Worm (Caenorhabditis elegans) whole organism, L2 larva: ENCODE measurements around the gene Y50D4A.5.

ENCODE experiments used
- C34F6.9 ChIP-seq: fragments of 150-350 bp; optimal IDR thresholded peaks from 2 replicates; lab custom pipeline; 2014; ENCODE audit warnings: missing biosample characterization, missing genetic modification characterization
- F13H6.1 ChIP-seq: sonication (generic microtip); optimal IDR thresholded peaks from 2 replicates; lab custom pipeline; 2016; ENCODE audit warnings: missing genetic modification characterization, missing compliant biosample characterization
- R02D3.7 ChIP-seq: fragments of 150-350 bp; optimal IDR thresholded peaks from 2 replicates; lab custom pipeline; 2014; ENCODE audit warnings: missing biosample characterization, missing genetic modification characterization
- Y55F3AM.14 ChIP-seq: fragments of 200-800 bp; sonication (Bioruptor generic); optimal IDR thresholded peaks from 2 replicates; lab custom pipeline; 2018; ENCODE audit warnings: mild to moderate bottlenecking, missing genetic modification characterization, missing compliant biosample characterization
- ZK546.5 ChIP-seq: sonication (generic microtip); optimal IDR thresholded peaks from 2 replicates; lab custom pipeline; 2017; ENCODE audit warnings: missing biosample characterization, missing genetic modification characterization
- ama-1 ChIP-seq: fragments of 150-350 bp; optimal IDR thresholded peaks from 2 replicates; lab custom pipeline; 2018; ENCODE audit warnings: inconsistent platforms
- blmp-1 ChIP-seq: sonication (generic microtip); optimal IDR thresholded peaks from 2 replicates; lab custom pipeline; 2017; ENCODE audit warnings: missing genetic modification characterization, mild to moderate bottlenecking, missing compliant biosample characterization, antibody characterized with exemption, moderate library complexity; ENCODE audit not compliant: insufficient read depth
- ceh-16 ChIP-seq: fragments of 150-350 bp; optimal IDR thresholded peaks from 2 replicates; lab custom pipeline; 2014; ENCODE audit warnings: missing biosample characterization, missing genetic modification characterization
- ceh-82 ChIP-seq: fragments of 150-350 bp; optimal IDR thresholded peaks from 2 replicates; lab custom pipeline; 2014; ENCODE audit warnings: missing biosample characterization, missing genetic modification characterization
- crh-2 ChIP-seq: sonication (generic microtip); optimal IDR thresholded peaks from 2 replicates; lab custom pipeline; 2017; ENCODE audit warnings: missing biosample characterization, missing genetic modification characterization
- dmd-4 ChIP-seq: sonication (generic microtip); optimal IDR thresholded peaks from 2 replicates; lab custom pipeline; 2017; ENCODE audit warnings: missing biosample characterization, missing genetic modification characterization
- egl-27 ChIP-seq: sonication (generic microtip); optimal IDR thresholded peaks from 3 replicates; lab custom pipeline; 2017; ENCODE audit warnings: missing biosample characterization, missing genetic modification reagents, missing genetic modification characterization
- elt-1 ChIP-seq: fragments of 150-350 bp; optimal IDR thresholded peaks from 2 replicates; lab custom pipeline; 2014; ENCODE audit warnings: missing biosample characterization, missing genetic modification characterization
- elt-3 ChIP-seq: sonication (generic microtip); optimal IDR thresholded peaks from 2 replicates; lab custom pipeline; 2017; ENCODE audit warnings: missing biosample characterization, missing genetic modification characterization
- gmeb-1 ChIP-seq: fragments of 150-350 bp; optimal IDR thresholded peaks from 2 replicates; lab custom pipeline; 2014; ENCODE audit warnings: missing biosample characterization, missing genetic modification characterization
- lin-11 ChIP-seq: fragments of 150-350 bp; sonication (generic microtip); optimal IDR thresholded peaks from 2 replicates; lab custom pipeline; 2014; ENCODE audit warnings: missing biosample characterization, missing genetic modification characterization, inconsistent platforms, mixed read lengths
- lin-13 ChIP-seq: fragments of 150-350 bp; optimal IDR thresholded peaks from 2 replicates; lab custom pipeline; 2014; ENCODE audit warnings: missing biosample characterization, missing genetic modification reagents, missing genetic modification characterization
- lsy-2 ChIP-seq, 2 experiments: fragments of 150-350 bp in 1 of 2; sonication (generic microtip) in 1 of 2; optimal IDR thresholded peaks; 2 replicates each; lab custom pipeline; 2014 to 2017; ENCODE audit warnings: missing biosample characterization in 2 of 2, missing genetic modification characterization in 2 of 2
- mbf-1 ChIP-seq: sonication (generic microtip); optimal IDR thresholded peaks from 2 replicates; lab custom pipeline; 2017; ENCODE audit warnings: missing biosample characterization, missing genetic modification characterization
- nhr-11 ChIP-seq: fragments of 150-350 bp; optimal IDR thresholded peaks from 2 replicates; lab custom pipeline; 2014; ENCODE audit warnings: missing biosample characterization, missing genetic modification characterization
- nhr-129 ChIP-seq: fragments of 150-350 bp; optimal IDR thresholded peaks from 2 replicates; lab custom pipeline; 2014; ENCODE audit warnings: missing biosample characterization, missing genetic modification characterization
- nhr-21 ChIP-seq: fragments of 150-350 bp; optimal IDR thresholded peaks from 2 replicates; lab custom pipeline; 2014; ENCODE audit warnings: missing biosample characterization, missing genetic modification characterization
- nhr-23 ChIP-seq: fragments of 150-350 bp; optimal IDR thresholded peaks from 2 replicates; lab custom pipeline; 2014; ENCODE audit warnings: missing biosample characterization, missing genetic modification reagents, missing genetic modification characterization
- nhr-77 ChIP-seq: fragments of 150-350 bp; optimal IDR thresholded peaks from 2 replicates; lab custom pipeline; 2014; ENCODE audit warnings: missing biosample characterization, missing genetic modification characterization
- peb-1 ChIP-seq: fragments of 150-350 bp; optimal IDR thresholded peaks from 2 replicates; lab custom pipeline; 2014; ENCODE audit warnings: missing biosample characterization, missing genetic modification characterization
- skn-1 ChIP-seq: sonication (generic microtip); optimal IDR thresholded peaks from 2 replicates; lab custom pipeline; 2017; ENCODE audit warnings: missing biosample characterization, missing genetic modification characterization
- sma-3 ChIP-seq: sonication (generic microtip); optimal IDR thresholded peaks from 2 replicates; lab custom pipeline; 2016; ENCODE audit warnings: missing genetic modification reagents, missing genetic modification characterization, missing compliant biosample characterization
- sma-9 ChIP-seq, 2 experiments: fragments of 150-350 bp in 1 of 2; sonication (generic microtip) in 1 of 2; optimal IDR thresholded peaks; 2 replicates each; lab custom pipeline; 2014 to 2016; ENCODE audit warnings: missing genetic modification characterization in 2 of 2, mild to moderate bottlenecking in 1 of 2, missing biosample characterization in 1 of 2, missing compliant biosample characterization in 1 of 2, missing genetic modification reagents in 1 of 2, moderate library complexity in 1 of 2
- unc-39 ChIP-seq: fragments of 150-350 bp; optimal IDR thresholded peaks from 2 replicates; lab custom pipeline; 2014; ENCODE audit warnings: missing biosample characterization, missing genetic modification characterization
- unc-55 ChIP-seq: fragments of 150-350 bp; sonication (generic microtip); optimal IDR thresholded peaks from 3 replicates; lab custom pipeline; 2014; ENCODE audit warnings: missing biosample characterization, missing genetic modification reagents, missing genetic modification characterization
- unc-62 ChIP-seq: fragments of 150-350 bp; optimal IDR thresholded peaks from 2 replicates; lab custom pipeline; 2014; ENCODE audit warnings: missing biosample characterization, missing genetic modification reagents, missing genetic modification characterization
- ztf-1 ChIP-seq: fragments of 200-800 bp; sonication (Bioruptor generic); conservative IDR thresholded peaks from 2 replicates; pipeline ENCODE4 v1.3.6; 2022; ENCODE audit warnings: missing genetic modification characterization, missing compliant biosample characterization
- ztf-11 ChIP-seq: sonication (generic microtip); optimal IDR thresholded peaks from 2 replicates; lab custom pipeline; 2017; ENCODE audit warnings: missing biosample characterization, missing genetic modification characterization
- ztf-4 ChIP-seq: fragments of 150-350 bp; optimal IDR thresholded peaks from 2 replicates; lab custom pipeline; 2014; ENCODE audit warnings: missing biosample characterization, missing genetic modification characterization

Gene Y50D4A.5

DNA sequence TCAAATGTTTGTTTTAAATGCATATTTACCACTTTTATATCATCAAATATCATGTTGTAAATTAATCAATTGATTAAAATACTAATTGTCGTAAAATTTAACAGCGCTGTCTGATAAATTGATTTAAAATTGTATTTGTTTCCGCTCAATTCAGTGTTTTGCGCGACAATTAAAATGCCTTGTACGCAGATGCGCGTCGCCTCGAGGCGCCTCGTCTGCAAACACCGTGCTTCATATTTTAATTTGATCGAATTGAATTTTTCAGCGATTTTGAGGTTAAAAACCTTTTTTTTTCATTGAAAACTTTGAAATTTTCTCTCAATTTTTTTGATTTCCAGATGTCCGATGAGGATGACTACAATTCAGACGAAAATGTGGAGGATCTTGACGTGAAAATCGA, at the start of gene Y50D4A.5:
TSS of gene Y50D4A.5 (plus strand) at position 337 of the 400 bp plus-strand sequence.
- TF ChIP-seq peb-1 (no peak), lin-13 (GFP tag; lab: Kevin White, UChicago) (no peak), blmp-1 (no peak), nhr-129 (tag; lab: Kevin White, UChicago) (no peak), C34F6.9 (tag; lab: Kevin White, UChicago) (peak; percentile 38), ztf-4 (tag; lab: Kevin White, UChicago) (no peak), elt-3 (tag; lab: Kevin White, UChicago) (no peak), gmeb-1 (tag; lab: Kevin White, UChicago) (peak; percentile 54), ceh-82 (tag; lab: Kevin White, UChicago) (no peak), nhr-11 (tag; lab: Kevin White, UChicago) (no peak), sma-3 (GFP tag; lab: Kevin White, UChicago) (peak; percentile 26), lsy-2 (tag; optimal IDR thresholded peaks at IDR 0.05; lab: Kevin White, UChicago) (peak in 1 of 2 experiments; percentile 26), unc-55 (peak; percentile 2), R02D3.7 (tag; lab: Kevin White, UChicago) (no peak), mbf-1 (tag; lab: Kevin White, UChicago) (no peak), ceh-16 (tag; lab: Kevin White, UChicago) (no peak), skn-1 (tag; lab: Kevin White, UChicago) (no peak)

DNA sequence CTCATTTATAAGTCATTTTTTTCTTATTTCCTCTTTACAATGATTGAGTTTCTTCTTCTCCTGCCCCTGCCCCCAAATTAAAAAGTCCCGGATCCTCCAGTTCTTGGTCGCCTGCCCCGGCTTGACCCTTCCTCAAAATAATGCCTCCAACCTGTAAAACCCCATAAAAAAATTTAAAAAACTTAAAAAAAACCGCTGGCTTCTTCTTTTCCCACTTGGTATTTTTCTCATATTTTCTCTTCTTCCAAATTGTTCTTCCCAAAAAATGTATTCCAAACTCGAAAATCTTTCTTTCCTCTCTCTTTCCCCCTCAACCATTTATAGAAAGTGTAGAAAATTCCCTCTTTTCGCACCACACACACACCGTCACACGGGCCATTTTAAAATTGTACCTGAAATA, 49.7 kb upstream of the Y50D4A.5 start:
- TF ChIP-seq Y55F3AM.14 (GFP tag; lab: Kevin White, UChicago) (peak; percentile 62), nhr-77 (tag; lab: Kevin White, UChicago) (peak; percentile 0), gmeb-1 (tag; lab: Kevin White, UChicago) (no peak)

DNA sequence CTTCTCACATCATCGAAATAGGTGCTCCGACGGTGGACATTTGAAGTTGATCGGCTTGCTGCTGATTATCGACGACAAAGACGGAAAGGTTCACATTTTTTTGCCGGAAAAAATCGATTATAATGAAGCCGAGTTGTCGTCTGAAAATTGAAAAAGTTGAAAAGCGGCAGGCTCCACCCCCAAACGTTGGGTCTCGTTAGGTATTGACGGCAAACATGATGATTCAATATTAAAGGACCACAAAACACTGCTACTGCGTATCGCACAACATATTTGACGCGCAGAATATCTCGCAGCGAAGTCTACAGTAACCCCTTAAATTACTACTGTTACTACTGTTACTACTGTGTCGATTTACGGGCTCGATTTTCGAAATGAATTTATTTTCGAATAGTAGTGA, 48.9 kb upstream of the Y50D4A.5 start:
- TF ChIP-seq dmd-4 (tag; lab: Kevin White, UChicago) (no peak), sma-3 (GFP tag; lab: Kevin White, UChicago) (no peak), nhr-11 (tag; lab: Kevin White, UChicago) (no peak), nhr-129 (tag; lab: Kevin White, UChicago) (peak; percentile 3), lsy-2 (tag; optimal IDR thresholded peaks at IDR 0.05; lab: Kevin White, UChicago) (peak; percentile 14 to 27), ama-1 (lab: Kevin White, UChicago) (no peak), Y55F3AM.14 (GFP tag; lab: Kevin White, UChicago) (peak; percentile 79), ZK546.5 (tag; lab: Kevin White, UChicago) (no peak)
- TF ChIP-seq, all 48 proteins: peak for 3

DNA sequence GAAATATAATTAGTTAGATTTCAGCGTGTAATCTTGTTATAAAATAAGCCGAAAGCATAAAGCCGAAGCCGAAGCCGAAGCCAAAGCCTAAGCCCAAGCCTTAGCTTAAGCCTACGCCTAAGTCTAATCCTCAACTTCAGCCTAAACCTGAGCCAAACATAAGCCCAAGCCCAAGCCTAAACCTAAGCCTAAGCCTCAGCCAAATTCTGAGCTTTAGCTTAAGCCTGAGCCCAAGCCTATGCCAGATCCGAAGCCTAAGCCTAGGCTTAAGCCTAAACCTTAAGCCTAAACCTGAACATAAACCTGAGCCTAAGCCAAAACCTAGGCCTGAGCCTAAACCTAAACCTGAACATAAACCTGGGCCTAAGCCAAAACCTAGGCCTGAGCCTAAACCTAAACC, 46.4 kb upstream of the Y50D4A.5 start:
- TF ChIP-seq unc-62 (no peak), F13H6.1 (tag; lab: Kevin White, UChicago) (no peak), nhr-21 (tag; lab: Kevin White, UChicago) (no peak), mbf-1 (tag; lab: Kevin White, UChicago) (no peak), ztf-1 (no peak), elt-1 (tag; lab: Kevin White, UChicago) (no peak), ztf-11 (no peak), ama-1 (lab: Kevin White, UChicago) (no peak), crh-2 (tag; lab: Kevin White, UChicago) (no peak), ceh-16 (tag; lab: Kevin White, UChicago) (no peak), nhr-23 (tag; lab: Kevin White, UChicago) (no peak), lin-11 (no peak), unc-55 (no peak), egl-27 (tag; lab: Kevin White, UChicago) (no peak), dmd-4 (tag; lab: Kevin White, UChicago) (no peak), nhr-129 (tag; lab: Kevin White, UChicago) (no peak), peb-1 (no peak), nhr-77 (tag; lab: Kevin White, UChicago) (no peak), sma-3 (GFP tag; lab: Kevin White, UChicago) (no peak), gmeb-1 (tag; lab: Kevin White, UChicago) (no peak)

DNA sequence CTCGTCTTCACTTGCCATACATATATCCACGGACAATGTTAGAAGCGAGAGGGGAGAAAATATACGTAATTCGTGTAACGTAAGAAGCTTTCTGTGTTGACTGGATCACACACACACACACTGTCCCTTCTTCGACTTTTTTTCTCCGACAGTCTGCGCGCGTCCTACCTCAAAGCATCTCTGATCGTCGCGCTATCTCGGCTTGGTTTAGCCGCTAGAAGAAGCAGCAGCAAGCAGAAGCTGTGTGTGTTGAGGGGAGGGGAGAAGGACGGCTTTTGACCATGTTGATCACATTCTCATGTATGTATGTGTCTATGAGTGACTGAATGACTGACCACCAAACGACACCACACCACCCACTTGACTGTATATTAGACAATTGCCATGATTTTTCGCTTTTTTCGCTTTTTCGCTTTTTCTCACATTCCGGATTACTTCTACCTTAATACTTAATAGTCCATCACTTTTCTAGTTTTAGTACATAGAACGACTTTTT, 42.9 kb upstream of the Y50D4A.5 start, which contains the start of gene T21H3.5:
TSS of gene T21H3.5 (minus strand) at position 98 of the 496 bp plus-strand sequence.
- TF ChIP-seq gmeb-1 (tag; lab: Kevin White, UChicago) (no peak), blmp-1 (no peak), sma-9 (GFP tag; optimal IDR thresholded peaks at IDR 0.05; lab: Kevin White, UChicago) (no peak), sma-9 (tag; optimal IDR thresholded peaks at IDR 0.05; lab: Kevin White, UChicago) (no peak), unc-39 (tag; lab: Kevin White, UChicago) (no peak), ceh-82 (tag; lab: Kevin White, UChicago) (no peak)
